Worm (Caenorhabditis elegans) whole organism, L2 larva: Measurements from ENCODE around the gene algn-12.
A peak's percentile ranks its signal among the peaks of the same experiment; 100 is the strongest.

Experiments
- lin-39 ChIP-seq: fragments of 150-350 bp; optimal IDR thresholded peaks from 2 replicates; lab custom pipeline; 2014; ENCODE audit warnings: missing biosample characterization, missing genetic modification reagents, missing genetic modification characterization
- nhr-23 ChIP-seq: fragments of 150-350 bp; optimal IDR thresholded peaks from 2 replicates; lab custom pipeline; 2014; ENCODE audit warnings: missing biosample characterization, missing genetic modification reagents, missing genetic modification characterization
- sma-3 ChIP-seq: sonication (generic microtip); optimal IDR thresholded peaks from 2 replicates; lab custom pipeline; 2016; ENCODE audit warnings: missing genetic modification reagents, missing genetic modification characterization, missing compliant biosample characterization
- unc-39 ChIP-seq: fragments of 150-350 bp; optimal IDR thresholded peaks from 2 replicates; lab custom pipeline; 2014; ENCODE audit warnings: missing biosample characterization, missing genetic modification characterization
- unc-62 ChIP-seq: fragments of 150-350 bp; optimal IDR thresholded peaks from 2 replicates; lab custom pipeline; 2014; ENCODE audit warnings: missing biosample characterization, missing genetic modification reagents, missing genetic modification characterization
- ztf-4 ChIP-seq: fragments of 150-350 bp; optimal IDR thresholded peaks from 2 replicates; lab custom pipeline; 2014; ENCODE audit warnings: missing biosample characterization, missing genetic modification characterization

ce11 chrV:8040247-8041084 lies 5.6 kb downstream of the algn-12 start:
- TF ChIP-seq ztf-4 (tag; lab: Kevin White, UChicago) (no peak), unc-39 (tag; lab: Kevin White, UChicago) (no peak), nhr-23 (tag; lab: Kevin White, UChicago) (no peak), sma-3 (peak; percentile 89), lin-39 (tag; lab: Kevin White, UChicago) (no peak), unc-62 (GFP tag; lab: Kevin White, UChicago) (no peak)
